Fruit fly (Drosophila melanogaster) S2 (cell line): ENCODE results near the gene pigeon.

Source experiments
- CG8478 ChIP-seq: fragments of >200 bp; optimal IDR thresholded peaks from 2 replicates; lab custom pipeline; 2018
- CTCF ChIP-seq, 2 experiments: fragments of >200 bp; optimal IDR thresholded peaks; 2 replicates each; lab custom pipeline; 2018

DNA sequence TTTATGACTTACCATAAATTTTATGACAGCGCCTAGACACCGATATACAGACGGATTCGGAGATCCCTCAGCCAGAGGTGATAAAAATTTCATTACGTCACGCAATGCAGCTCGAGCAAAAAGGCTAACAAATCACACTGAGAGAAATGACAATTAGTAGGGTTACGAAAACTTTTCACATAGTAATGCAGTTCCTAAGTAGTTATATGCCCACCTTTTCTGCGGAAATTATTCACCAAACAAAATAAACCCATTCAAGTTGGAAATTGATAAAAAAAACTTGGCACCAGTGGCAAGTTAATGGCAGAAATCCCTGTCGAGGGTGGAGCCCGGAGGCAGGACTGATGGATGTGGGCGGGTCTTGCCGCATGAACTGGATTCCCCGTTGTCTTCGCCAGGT is 14.4 kb downstream of the pigeon start:
- TF ChIP-seq CTCF (optimal IDR thresholded peaks at IDR 0.05; lab: Kevin White, UChicago) = no peak
- TF ChIP-seq CG8478 (lab: Kevin White, UChicago) = no peak
